Worm (Caenorhabditis elegans): ENCODE measurements around the gene col-119.

Gene col-119

ce11 chrIV:8943430-8943829 is 36.2 kb downstream of the col-119 start:
- TF ChIP-seq ztf-25 (GFP tag; IDR thresholded peaks at IDR 0.05), result no peak
- TF ChIP-seq sea-2 (GFP tag; IDR thresholded peaks at IDR 0.05), result no peak
- TF ChIP-seq Y53F4B.3 (GFP tag; IDR thresholded peaks at IDR 0.05), result no peak
- no peak for TF ChIP-seq sdz-38 (tag; optimal IDR thresholded peaks at IDR 0.05)

DNA sequence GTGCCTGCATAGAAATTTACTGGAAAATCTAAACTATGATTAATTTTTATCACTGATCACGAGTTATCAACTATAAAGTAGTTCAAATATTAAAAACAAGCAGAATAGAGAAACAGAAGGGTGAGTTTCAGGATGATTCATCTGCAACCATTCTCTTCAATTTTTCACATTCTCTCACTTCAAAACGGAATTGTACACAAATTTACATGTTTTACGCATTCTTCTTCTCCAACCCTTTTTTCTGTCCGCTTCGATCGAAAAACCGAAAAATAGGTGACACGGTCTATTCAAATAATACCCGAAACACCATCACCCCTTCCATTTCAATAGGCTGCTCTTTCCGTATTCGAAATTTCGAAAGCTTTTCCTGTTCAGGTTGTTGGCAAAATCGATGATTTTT is 46.0 kb downstream of the col-119 start, which contains the start of gene D1046.4:
Gene D1046.4, plus strand, starts transcription at position 301 of the 400 bp plus-strand sequence.
- TF ChIP-seq efl-1 (GFP tag; optimal IDR thresholded peaks at IDR 0.05), result no peak

ce11 chrIV:8929942-8930492 is 49.6 kb downstream of the col-119 start, which contains the start of the genes D1046.18 and slc-25A26:
TSS of gene D1046.18 (plus strand) at chrIV:8930242.
TSS of gene slc-25A26 (plus strand) at chrIV:8930442.
- TF ChIP-seq dpff-1 (tag; optimal IDR thresholded peaks at IDR 0.05) (no peak), let-526 (GFP tag; IDR thresholded peaks at IDR 0.05) (no peak), F23B12.7 (tag; optimal IDR thresholded peaks at IDR 0.05; ENCODE audit: insufficient read depth) (no peak), K12H6.12 (tag; optimal IDR thresholded peaks at IDR 0.05) (no peak)
